Worm (Caenorhabditis elegans) whole organism, L2 larva: ENCODE results near the gene F56C9.10.

Experiments used
- ama-1 ChIP-seq: fragments of 150-350 bp; optimal IDR thresholded peaks from 2 replicates; lab custom pipeline; 2018; ENCODE audit warnings: inconsistent platforms
- lsy-2 ChIP-seq, 2 experiments: fragments of 150-350 bp in 1 of 2; sonication (generic microtip) in 1 of 2; optimal IDR thresholded peaks; 2 replicates each; lab custom pipeline; 2014 to 2017; ENCODE audit warnings: missing biosample characterization in 2 of 2, missing genetic modification characterization in 2 of 2
- unc-62 ChIP-seq: fragments of 150-350 bp; optimal IDR thresholded peaks from 2 replicates; lab custom pipeline; 2014; ENCODE audit warnings: missing biosample characterization, missing genetic modification reagents, missing genetic modification characterization

ce11 chrIII:7338693-7339092 is 3.6 kb upstream of the F56C9.10 start, which contains the start of gene kap-1:
- TF ChIP-seq lsy-2 (tag; optimal IDR thresholded peaks at IDR 0.05; lab: Kevin White, UChicago), result peak in 1 of 2 experiments; percentile 48
- no peak for TF ChIP-seq unc-62 (GFP tag; lab: Kevin White, UChicago)
- peak; percentile 1 for TF ChIP-seq ama-1 (lab: Kevin White, UChicago)
